Worm (Caenorhabditis elegans) whole organism, L3 larva: ENCODE data around the gene fbxa-78.
"Not testable (repeated sequence)": the region's sequence is repeated elsewhere in the genome, so short reads cannot be mapped to it uniquely, and the experiment has no call there.

Experiments
- R02D3.7 ChIP-seq: fragments of 150-350 bp; optimal IDR thresholded peaks from 2 replicates; lab custom pipeline; 2014; ENCODE audit warnings: missing biosample characterization, missing genetic modification characterization
- ZK546.5 ChIP-seq: sonication (generic microtip); optimal IDR thresholded peaks from 2 replicates; lab custom pipeline; 2017; ENCODE audit warnings: missing biosample characterization, missing genetic modification characterization
- aly-2 ChIP-seq: fragments of 150-350 bp; optimal IDR thresholded peaks from 2 replicates; lab custom pipeline; 2014; ENCODE audit warnings: missing biosample characterization, missing genetic modification characterization
- ama-1 ChIP-seq: fragments of 150-350 bp; optimal IDR thresholded peaks from 2 replicates; lab custom pipeline; 2018
- ceh-16 ChIP-seq: sonication (generic microtip); optimal IDR thresholded peaks from 2 replicates; lab custom pipeline; 2017; ENCODE audit warnings: missing biosample characterization, missing genetic modification characterization
- ceh-28 ChIP-seq: fragments of 150-350 bp; optimal IDR thresholded peaks from 2 replicates; lab custom pipeline; 2014; ENCODE audit warnings: missing biosample characterization, missing genetic modification reagents, missing genetic modification characterization
- egl-27 ChIP-seq: sonication (generic microtip); optimal IDR thresholded peaks from 4 replicates; lab custom pipeline; 2017; ENCODE audit warnings: missing biosample characterization, missing genetic modification reagents, missing genetic modification characterization
- egl-5 ChIP-seq: fragments of 150-350 bp; optimal IDR thresholded peaks from 2 replicates; lab custom pipeline; 2017; ENCODE audit warnings: missing biosample characterization, missing genetic modification reagents, missing genetic modification characterization, inconsistent platforms
- elt-2 ChIP-seq: sonication (generic microtip); optimal IDR thresholded peaks from 2 replicates; lab custom pipeline; 2016; ENCODE audit warnings: missing genetic modification reagents, mild to moderate bottlenecking, missing genetic modification characterization, missing compliant biosample characterization
- eor-1 ChIP-seq, 2 experiments: fragments of 150-350 bp; optimal IDR thresholded peaks; 2 replicates each; lab custom pipeline; 2014 to 2018; ENCODE audit warnings: missing biosample characterization in 2 of 2, missing genetic modification characterization in 2 of 2
- fkh-10 ChIP-seq: sonication (generic microtip); optimal IDR thresholded peaks from 2 replicates; lab custom pipeline; 2017; ENCODE audit warnings: missing biosample characterization, missing genetic modification reagents, missing genetic modification characterization
- fkh-2 ChIP-seq: fragments of 150-350 bp; optimal IDR thresholded peaks from 2 replicates; lab custom pipeline; 2014; ENCODE audit warnings: missing biosample characterization, missing genetic modification reagents, missing genetic modification characterization
- hmg-11 ChIP-seq: sonication (generic microtip); optimal IDR thresholded peaks from 2 replicates; lab custom pipeline; 2016; ENCODE audit warnings: missing genetic modification characterization, missing compliant biosample characterization
- jun-1 ChIP-seq: fragments of 150-350 bp; optimal IDR thresholded peaks from 2 replicates; lab custom pipeline; 2014; ENCODE audit warnings: missing biosample characterization, missing genetic modification reagents, missing genetic modification characterization
- lin-15B ChIP-seq: fragments of 150-350 bp; optimal IDR thresholded peaks from 2 replicates; lab custom pipeline; 2014; ENCODE audit warnings: missing biosample characterization, missing genetic modification characterization
- lin-39 ChIP-seq: fragments of 150-350 bp; optimal IDR thresholded peaks from 2 replicates; lab custom pipeline; 2018; ENCODE audit warnings: missing biosample characterization, missing genetic modification reagents, missing genetic modification characterization
- mdl-1 ChIP-seq: fragments of 150-350 bp; optimal IDR thresholded peaks from 2 replicates; lab custom pipeline; 2014; ENCODE audit warnings: missing biosample characterization, missing genetic modification characterization
- mml-1 ChIP-seq: fragments of 150-350 bp; sonication (generic microtip); optimal IDR thresholded peaks from 3 replicates; lab custom pipeline; 2014; ENCODE audit warnings: missing biosample characterization, missing genetic modification characterization
- nfya-1 ChIP-seq: sonication (generic microtip); optimal IDR thresholded peaks from 2 replicates; lab custom pipeline; 2017; ENCODE audit warnings: missing genetic modification characterization, mild to moderate bottlenecking, missing compliant biosample characterization, antibody characterized with exemption, moderate library complexity; ENCODE audit not compliant: insufficient read depth
- nhr-12 ChIP-seq: fragments of 150-350 bp; optimal IDR thresholded peaks from 2 replicates; lab custom pipeline; 2014; ENCODE audit warnings: missing biosample characterization, missing genetic modification characterization
- nhr-23 ChIP-seq: fragments of 150-350 bp; optimal IDR thresholded peaks from 2 replicates; lab custom pipeline; 2014; ENCODE audit warnings: missing biosample characterization, missing genetic modification reagents, missing genetic modification characterization
- nhr-43 ChIP-seq: sonication (generic microtip); optimal IDR thresholded peaks from 2 replicates; lab custom pipeline; 2016; ENCODE audit warnings: mild to moderate bottlenecking, missing genetic modification characterization, missing compliant biosample characterization; ENCODE audit not compliant: poor library complexity, severe bottlenecking
- nhr-67 ChIP-seq: fragments of 150-350 bp; optimal IDR thresholded peaks from 2 replicates; lab custom pipeline; 2014; ENCODE audit warnings: missing biosample characterization, missing genetic modification characterization
- nhr-76 ChIP-seq: fragments of 150-350 bp; sonication (generic microtip); optimal IDR thresholded peaks from 5 replicates; lab custom pipeline; 2014; ENCODE audit warnings: missing biosample characterization, missing genetic modification characterization
- nhr-77 ChIP-seq: fragments of 150-350 bp; optimal IDR thresholded peaks from 2 replicates; lab custom pipeline; 2014; ENCODE audit warnings: missing biosample characterization, missing genetic modification characterization
- pha-4 ChIP-seq: fragments of 150-350 bp; optimal IDR thresholded peaks from 2 replicates; lab custom pipeline; 2014; ENCODE audit warnings: missing biosample characterization, missing genetic modification reagents, missing genetic modification characterization
- pqm-1 ChIP-seq: fragments of 150-350 bp; optimal IDR thresholded peaks from 2 replicates; lab custom pipeline; 2017; ENCODE audit warnings: missing biosample characterization, missing genetic modification characterization, inconsistent platforms
- skn-1 ChIP-seq: fragments of 150-350 bp; optimal IDR thresholded peaks from 2 replicates; lab custom pipeline; 2014; ENCODE audit warnings: missing biosample characterization, missing genetic modification characterization
- unc-39 ChIP-seq: sonication (generic microtip); optimal IDR thresholded peaks from 4 replicates; lab custom pipeline; 2017; ENCODE audit warnings: missing biosample characterization, missing genetic modification characterization
- unc-62 ChIP-seq: fragments of 150-350 bp; sonication (generic microtip); optimal IDR thresholded peaks from 4 replicates; lab custom pipeline; 2014; ENCODE audit warnings: missing biosample characterization, missing genetic modification reagents, missing genetic modification characterization
- zag-1 ChIP-seq: fragments of 150-350 bp; optimal IDR thresholded peaks from 2 replicates; lab custom pipeline; 2014; ENCODE audit warnings: missing biosample characterization, missing genetic modification characterization
- ztf-4 ChIP-seq: fragments of 150-350 bp; optimal IDR thresholded peaks from 2 replicates; lab custom pipeline; 2014; ENCODE audit warnings: missing biosample characterization, missing genetic modification characterization

fbxa-78 gene

DNA sequence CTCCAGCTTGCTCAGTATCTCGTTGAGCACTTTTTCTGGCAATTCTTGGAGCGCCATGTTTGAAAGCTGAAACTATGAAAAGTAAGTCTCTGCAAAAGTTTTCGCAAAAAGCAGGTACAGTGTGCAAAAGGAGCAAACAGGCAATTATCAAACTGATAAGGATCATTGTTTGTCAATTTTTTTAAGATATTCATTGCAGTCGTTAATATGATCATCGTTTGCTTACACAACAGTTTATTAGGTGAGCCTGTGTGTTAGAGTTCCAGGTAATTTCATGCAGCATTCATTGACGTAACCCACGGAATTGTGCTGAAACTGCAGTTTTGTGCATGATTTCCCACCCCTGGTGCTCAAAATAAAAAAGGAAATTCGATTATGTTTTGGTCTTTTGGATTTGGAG lies 8.5 kb upstream of the fbxa-78 start, which contains the start of gene fbxa-151:
Gene fbxa-151 (minus strand): TSS at position 101 of the 400 bp plus-strand sequence.
- TF ChIP-seq ZK546.5 (tag; lab: Kevin White, UChicago); mml-1 (tag; lab: Kevin White, UChicago); jun-1: not testable (repeated sequence)
- TF ChIP-seq, all 47 proteins: peak for 0; not testable (repeated sequence) for 47

DNA sequence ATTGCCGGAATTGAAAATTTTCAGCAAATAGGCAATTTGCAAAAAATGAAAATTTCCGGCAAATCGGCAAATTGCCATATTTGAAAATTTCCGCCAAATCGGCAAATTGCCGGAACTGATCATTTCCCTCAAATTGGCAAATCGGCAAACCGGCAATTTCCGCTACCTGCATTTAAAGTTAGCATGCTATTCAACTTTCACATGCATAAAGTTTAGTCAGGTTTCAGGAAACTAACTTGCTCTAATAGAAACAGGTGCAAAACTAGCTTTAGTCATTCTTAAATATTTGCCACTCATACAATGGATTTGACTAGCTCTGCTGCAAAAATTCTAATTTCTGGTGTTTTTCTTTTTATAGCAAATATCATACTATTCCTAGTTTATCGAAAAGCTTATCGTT lies 5.4 kb upstream of the fbxa-78 start, which contains the start of gene srz-9:
Gene srz-9 (plus strand): TSS at position 301 of the 400 bp plus-strand sequence.
- TF ChIP-seq nhr-12, nfya-1, nhr-76 (tag; lab: Kevin White, UChicago): not testable (repeated sequence)

DNA sequence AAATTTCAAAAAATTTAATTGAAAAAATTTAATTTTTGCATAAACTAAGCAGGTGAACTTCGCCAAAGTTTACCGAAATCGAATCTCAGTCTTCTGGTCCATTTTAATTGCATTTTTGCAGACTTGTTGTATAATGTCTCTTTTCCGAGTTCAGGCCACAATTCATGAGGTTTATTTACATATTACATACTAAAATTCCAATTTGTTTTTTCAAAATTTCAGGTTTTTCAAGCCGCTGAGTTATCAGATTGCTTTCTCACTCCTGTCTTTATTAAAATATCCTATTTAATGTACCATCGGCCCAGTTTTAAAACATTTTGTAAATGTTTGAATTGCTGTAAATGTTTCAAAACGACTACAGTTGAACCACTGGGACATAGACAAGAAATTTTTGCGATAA lies 1.7 kb downstream of the fbxa-78 start, which contains the start of gene fbxa-208:
Gene fbxa-208 (plus strand): TSS at position 301 of the 400 bp plus-strand sequence.
- not testable (repeated sequence) for TF ChIP-seq eor-1 (tag; optimal IDR thresholded peaks at IDR 0.05; lab: Kevin White, UChicago); lin-15B (tag; lab: Kevin White, UChicago); egl-27 (tag; lab: Kevin White, UChicago)

DNA sequence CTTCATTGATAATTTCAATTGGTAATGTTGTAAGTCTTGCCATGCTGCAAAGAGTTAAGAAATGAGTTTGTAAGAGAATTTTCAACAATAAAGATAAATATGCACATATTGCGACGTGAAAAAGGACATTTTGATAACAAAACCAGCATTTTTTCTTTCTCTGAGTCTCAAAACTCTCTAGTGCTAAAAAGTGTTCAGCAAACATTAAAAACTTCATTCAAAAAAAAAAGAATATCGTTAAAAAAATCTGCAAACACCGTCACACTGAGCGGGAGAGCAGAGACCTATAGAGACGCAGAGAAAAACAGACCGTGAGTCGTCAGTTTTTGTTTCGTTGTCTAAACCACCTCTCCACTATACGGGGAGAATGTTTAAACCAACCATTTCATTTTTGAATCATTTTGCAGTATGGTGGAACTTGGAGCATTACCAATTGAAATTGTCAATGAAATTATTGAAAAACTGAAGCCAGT lies 9.1 kb downstream of the fbxa-78 start, which contains the start of the genes fbxa-76 and fbxa-77:
Gene fbxa-76 (minus strand): TSS at position 51 of the 473 bp plus-strand sequence.
Gene fbxa-77 (plus strand): TSS at position 365 of the 473 bp plus-strand sequence.
- TF ChIP-seq zag-1 = no peak
- TF ChIP-seq pha-4 (tag; lab: Kevin White, UChicago) = peak; percentile 85
- no peak for TF ChIP-seq nhr-67 (tag; lab: Kevin White, UChicago)
- TF ChIP-seq elt-2 (tag; lab: Kevin White, UChicago) = peak; percentile 78
- TF ChIP-seq pqm-1 (tag; lab: Kevin White, UChicago) = peak; percentile 54
- TF ChIP-seq unc-62 (GFP tag; lab: Kevin White, UChicago) = no peak
- TF ChIP-seq lin-15B (tag; lab: Kevin White, UChicago) = peak; percentile 25
- TF ChIP-seq eor-1 (tag; optimal IDR thresholded peaks at IDR 0.05; lab: Kevin White, UChicago) = no peak
- TF ChIP-seq nhr-77 (tag; lab: Kevin White, UChicago) = no peak
- peak; percentile 3 for TF ChIP-seq lin-39 (tag; lab: Kevin White, UChicago)
- TF ChIP-seq skn-1 = peak; percentile 37
- no peak for TF ChIP-seq ztf-4 (tag; lab: Kevin White, UChicago)
- peak; percentile 62 for TF ChIP-seq hmg-11 (tag; lab: Kevin White, UChicago)
- TF ChIP-seq egl-5 (tag; lab: Kevin White, UChicago) = no peak
- no peak for TF ChIP-seq R02D3.7
- TF ChIP-seq nfya-1 (tag; lab: Kevin White, UChicago) = peak; percentile 48
- no peak for TF ChIP-seq fkh-2
- no peak for TF ChIP-seq nhr-23 (tag; lab: Kevin White, UChicago)
- TF ChIP-seq unc-39 (tag; lab: Kevin White, UChicago) = no peak

DNA sequence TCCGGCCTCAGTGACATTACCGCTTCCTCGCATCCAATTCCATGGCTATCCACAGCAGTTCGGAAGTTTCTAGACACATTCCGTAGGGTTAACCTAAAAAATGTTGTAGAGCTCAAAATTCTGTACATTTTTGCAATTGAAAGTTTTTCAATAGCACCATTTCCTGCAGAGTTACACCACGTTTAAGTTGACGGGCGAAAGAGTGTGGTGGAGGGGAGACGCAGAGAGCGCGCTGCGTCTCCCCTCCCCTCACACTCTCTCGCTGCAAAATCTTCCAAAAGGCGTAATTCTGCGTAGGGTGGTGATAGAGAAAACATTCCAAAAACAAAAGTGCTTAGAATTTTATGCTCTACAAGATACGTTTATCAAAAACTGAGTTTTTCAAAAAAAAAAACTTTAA lies 9.9 kb downstream of the fbxa-78 start:
- TF ChIP-seq fkh-10 (no peak), aly-2 (tag; lab: Kevin White, UChicago) (no peak), pha-4 (tag; lab: Kevin White, UChicago) (no peak), elt-2 (tag; lab: Kevin White, UChicago) (no peak), ama-1 (lab: Kevin White, UChicago) (no peak), unc-62 (GFP tag; lab: Kevin White, UChicago) (no peak), ceh-16 (no peak), nhr-23 (tag; lab: Kevin White, UChicago) (no peak), nfya-1 (tag; lab: Kevin White, UChicago) (no peak), nhr-43 (tag; lab: Kevin White, UChicago) (no peak), mdl-1 (tag; lab: Kevin White, UChicago) (no peak), pqm-1 (tag; lab: Kevin White, UChicago) (no peak), ceh-28 (tag; lab: Kevin White, UChicago) (no peak)
